Worm (Caenorhabditis elegans) whole organism, midembryonic: ENCODE data around the gene F36D3.4.

Source experiments
- T22C8.4 ChIP-seq: fragments of 200-800 bp; sonication (Bioruptor generic); IDR thresholded peaks from 2 replicates; pipeline ENCODE4 v1.3.6; 2022; ENCODE audit warnings: missing genetic modification characterization, missing compliant biosample characterization
- cog-1 ChIP-seq: sonication (generic microtip); optimal IDR thresholded peaks from 2 replicates; lab custom pipeline; 2016; ENCODE audit warnings: missing genetic modification characterization, missing compliant biosample characterization
- flt-1 ChIP-seq: fragments of 200-800 bp; sonication (Bioruptor generic); IDR thresholded peaks from 2 replicates; pipeline ENCODE4 v1.3.6; 2022; ENCODE audit warnings: missing genetic modification characterization, missing compliant biosample characterization
- klf-2 ChIP-seq: fragments of 200-800 bp; sonication (Bioruptor generic); conservative IDR thresholded peaks from 2 replicates; pipeline ENCODE4 v1.3.6; 2022; ENCODE audit warnings: missing genetic modification reagents, missing genetic modification characterization, missing compliant biosample characterization
- med-1 ChIP-seq: sonication (generic microtip); optimal IDR thresholded peaks from 2 replicates; lab custom pipeline; 2017; ENCODE audit warnings: missing genetic modification characterization, mild to moderate bottlenecking, missing compliant biosample characterization, antibody characterized with exemption, missing genetic modification reagents; ENCODE audit not compliant: insufficient read depth
- ref-1 ChIP-seq: fragments of 200-800 bp; sonication (Bioruptor generic); conservative IDR thresholded peaks from 2 replicates; pipeline ENCODE4 v1.3.6; 2022; ENCODE audit warnings: missing genetic modification reagents, missing genetic modification characterization, missing compliant biosample characterization
- tab-1 ChIP-seq: fragments of 200-800 bp; sonication (Bioruptor generic); IDR thresholded peaks from 2 replicates; pipeline ENCODE4 v1.3.6; 2022; ENCODE audit warnings: missing genetic modification characterization, missing compliant biosample characterization
- ztf-23 ChIP-seq: fragments of 200-800 bp; sonication (Bioruptor generic); IDR thresholded peaks from 2 replicates; pipeline ENCODE4 v1.3.6; 2022; ENCODE audit warnings: missing genetic modification reagents, missing genetic modification characterization, missing compliant biosample characterization
- ztf-29 ChIP-seq: fragments of 200-800 bp; sonication (Bioruptor generic); IDR thresholded peaks from 2 replicates; pipeline ENCODE4 v1.3.6; 2022; ENCODE audit warnings: missing genetic modification reagents, missing genetic modification characterization, missing compliant biosample characterization

The F36D3.4 gene

DNA sequence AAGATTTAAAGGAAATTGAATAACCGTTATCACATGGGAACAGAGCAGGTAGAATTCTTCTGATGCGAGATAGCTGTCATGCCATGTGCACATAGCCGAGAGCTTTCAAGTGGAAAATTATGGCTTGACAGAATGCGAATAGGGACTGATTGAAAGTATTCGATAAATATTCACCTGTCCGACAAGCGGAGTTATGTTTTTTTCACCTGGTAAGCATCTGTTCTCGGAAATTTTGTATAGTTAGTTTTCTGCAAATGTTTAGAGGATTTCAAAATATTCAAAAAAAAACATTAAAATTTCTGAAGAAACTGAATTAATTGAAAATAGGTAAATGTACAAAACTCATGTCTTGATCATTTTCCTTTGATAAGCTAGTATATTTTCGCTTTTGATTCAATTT is 20.0 kb downstream of the F36D3.4 start, which contains the start of gene srh-136:
Gene srh-136 (minus strand): TSS at position 93 of the 400 bp plus-strand sequence.
- TF ChIP-seq flt-1 (GFP tag; lab: Robert Waterston, UW) (no peak), tab-1 (GFP tag; lab: Robert Waterston, UW) (no peak), med-1 (GFP tag; lab: Kevin White, UChicago) (no peak), ztf-29 (GFP tag; lab: Robert Waterston, UW) (no peak), ztf-23 (GFP tag; lab: Robert Waterston, UW) (no peak), klf-2 (GFP tag; lab: Robert Waterston, UW) (no peak), T22C8.4 (GFP tag; lab: Robert Waterston, UW) (no peak), cog-1 (no peak), ref-1 (GFP tag; lab: Robert Waterston, UW) (no peak)

DNA sequence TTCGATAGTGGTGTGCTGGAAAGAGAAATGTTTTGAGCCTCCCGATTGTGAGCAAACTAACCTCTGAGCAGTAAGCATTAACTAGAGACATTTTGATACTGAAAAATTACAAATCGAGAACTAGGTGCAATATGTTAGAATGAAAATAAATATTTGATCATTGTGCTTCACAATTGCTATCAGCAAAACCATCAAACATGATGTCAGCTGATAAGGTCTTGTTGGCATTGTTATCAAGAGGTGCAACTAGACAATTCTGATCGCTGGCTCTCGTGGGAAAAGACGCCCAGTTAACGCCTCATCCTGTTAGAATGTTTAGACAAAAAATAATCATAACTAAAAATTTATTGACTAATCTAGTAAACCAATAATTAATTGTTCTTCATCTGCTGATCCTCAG is 23.2 kb downstream of the F36D3.4 start, which contains the start of gene comt-2:
Gene comt-2 (minus strand): TSS at position 131 of the 400 bp plus-strand sequence.
- TF ChIP-seq ref-1 (GFP tag; lab: Robert Waterston, UW) (no peak), klf-2 (GFP tag; lab: Robert Waterston, UW) (no peak), ztf-23 (GFP tag; lab: Robert Waterston, UW) (no peak), ztf-29 (GFP tag; lab: Robert Waterston, UW) (no peak), T22C8.4 (GFP tag; lab: Robert Waterston, UW) (no peak), cog-1 (no peak), med-1 (GFP tag; lab: Kevin White, UChicago) (no peak), flt-1 (GFP tag; lab: Robert Waterston, UW) (no peak), tab-1 (GFP tag; lab: Robert Waterston, UW) (no peak)

DNA sequence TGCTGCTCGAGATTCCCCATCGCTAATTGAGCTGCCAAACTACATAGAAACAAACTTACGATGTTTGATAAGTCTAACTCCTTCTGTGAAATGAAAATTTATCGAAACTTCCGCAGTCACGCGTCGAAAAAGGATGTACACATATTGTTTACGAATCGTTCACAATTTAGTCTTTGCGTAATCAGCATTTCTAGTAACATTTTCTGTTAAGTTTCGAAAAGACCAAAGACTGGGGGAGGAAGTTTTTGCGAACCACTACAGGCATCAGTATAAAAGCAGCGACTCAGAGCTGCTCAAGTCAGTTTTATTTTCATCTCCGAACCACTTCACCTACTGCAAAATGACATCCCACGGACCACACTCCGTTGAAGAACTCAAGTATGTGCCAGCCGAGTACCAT is 29.3 kb downstream of the F36D3.4 start, which contains the start of gene sqst-4:
Gene sqst-4 (plus strand): TSS at position 301 of the 400 bp plus-strand sequence.
- no peak for TF ChIP-seq med-1 (GFP tag; lab: Kevin White, UChicago)

DNA sequence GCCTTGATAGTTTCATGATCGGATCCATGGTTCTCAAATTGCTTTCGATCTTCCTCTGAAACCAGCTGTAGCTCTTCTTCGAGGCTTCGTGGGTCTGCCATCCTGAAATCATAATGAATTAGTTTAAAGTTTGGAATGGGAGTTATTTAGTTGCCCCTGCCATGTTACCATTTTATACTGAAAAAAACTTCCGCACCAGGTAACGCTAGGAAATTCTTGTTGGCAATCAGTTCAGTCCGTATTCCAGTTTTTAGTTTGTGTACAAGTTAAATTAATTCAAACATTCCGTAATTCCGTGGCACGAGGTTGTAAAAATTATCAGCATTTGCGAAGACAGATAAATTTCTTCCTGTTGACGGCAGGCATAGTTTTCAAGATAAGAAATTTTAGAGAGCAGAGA is 30.0 kb downstream of the F36D3.4 start, which contains the start of gene Y32B12A.5:
Gene Y32B12A.5 (minus strand): TSS at position 101 of the 400 bp plus-strand sequence.
- TF ChIP-seq ztf-23 (GFP tag; lab: Robert Waterston, UW) (no peak), med-1 (GFP tag; lab: Kevin White, UChicago) (no peak), ref-1 (GFP tag; lab: Robert Waterston, UW) (no peak), tab-1 (GFP tag; lab: Robert Waterston, UW) (no peak), ztf-29 (GFP tag; lab: Robert Waterston, UW) (no peak), klf-2 (GFP tag; lab: Robert Waterston, UW) (no peak), T22C8.4 (GFP tag; lab: Robert Waterston, UW) (no peak), cog-1 (no peak), flt-1 (GFP tag; lab: Robert Waterston, UW) (no peak)

ce11 chrV:16483681-16484080 is 33.8 kb downstream of the F36D3.4 start, which contains the start of gene srh-139:
TSS of gene srh-139 (plus strand) at chrV:16483981.
- TF ChIP-seq ztf-23 (GFP tag; lab: Robert Waterston, UW): no peak
- TF ChIP-seq T22C8.4 (GFP tag; lab: Robert Waterston, UW): no peak
- no peak for TF ChIP-seq med-1 (GFP tag; lab: Kevin White, UChicago)
- no peak for TF ChIP-seq cog-1
- no peak for TF ChIP-seq tab-1 (GFP tag; lab: Robert Waterston, UW)
- no peak for TF ChIP-seq flt-1 (GFP tag; lab: Robert Waterston, UW)
- no peak for TF ChIP-seq klf-2 (GFP tag; lab: Robert Waterston, UW)
- no peak for TF ChIP-seq ref-1 (GFP tag; lab: Robert Waterston, UW)
- no peak for TF ChIP-seq ztf-29 (GFP tag; lab: Robert Waterston, UW)

DNA sequence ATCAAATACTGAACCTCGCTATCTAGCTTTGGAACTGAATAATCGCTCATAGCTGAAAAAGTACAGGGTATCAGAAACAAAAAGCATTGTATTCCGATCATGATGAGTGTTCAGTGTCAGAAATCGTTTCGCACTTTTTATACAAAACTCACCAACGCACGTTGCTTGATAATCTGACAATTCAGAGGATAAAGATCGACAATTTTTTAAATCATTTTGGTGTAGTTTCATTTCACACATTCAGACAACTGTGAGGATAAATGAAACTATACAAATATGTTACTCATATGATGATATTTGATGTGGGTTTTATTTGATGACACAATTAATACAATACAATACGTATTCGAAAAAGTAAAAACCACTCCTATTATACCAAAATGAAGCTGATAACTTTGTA is 34.5 kb downstream of the F36D3.4 start, which contains the start of gene F57E7.2:
Gene F57E7.2 (minus strand): TSS at position 101 of the 400 bp plus-strand sequence.
- TF ChIP-seq med-1 (GFP tag; lab: Kevin White, UChicago): no peak
- no peak for TF ChIP-seq ztf-23 (GFP tag; lab: Robert Waterston, UW)
- TF ChIP-seq cog-1: no peak
- TF ChIP-seq ref-1 (GFP tag; lab: Robert Waterston, UW): no peak
- no peak for TF ChIP-seq flt-1 (GFP tag; lab: Robert Waterston, UW)
- no peak for TF ChIP-seq ztf-29 (GFP tag; lab: Robert Waterston, UW)
- no peak for TF ChIP-seq tab-1 (GFP tag; lab: Robert Waterston, UW)
- no peak for TF ChIP-seq T22C8.4 (GFP tag; lab: Robert Waterston, UW)
- no peak for TF ChIP-seq klf-2 (GFP tag; lab: Robert Waterston, UW)

DNA sequence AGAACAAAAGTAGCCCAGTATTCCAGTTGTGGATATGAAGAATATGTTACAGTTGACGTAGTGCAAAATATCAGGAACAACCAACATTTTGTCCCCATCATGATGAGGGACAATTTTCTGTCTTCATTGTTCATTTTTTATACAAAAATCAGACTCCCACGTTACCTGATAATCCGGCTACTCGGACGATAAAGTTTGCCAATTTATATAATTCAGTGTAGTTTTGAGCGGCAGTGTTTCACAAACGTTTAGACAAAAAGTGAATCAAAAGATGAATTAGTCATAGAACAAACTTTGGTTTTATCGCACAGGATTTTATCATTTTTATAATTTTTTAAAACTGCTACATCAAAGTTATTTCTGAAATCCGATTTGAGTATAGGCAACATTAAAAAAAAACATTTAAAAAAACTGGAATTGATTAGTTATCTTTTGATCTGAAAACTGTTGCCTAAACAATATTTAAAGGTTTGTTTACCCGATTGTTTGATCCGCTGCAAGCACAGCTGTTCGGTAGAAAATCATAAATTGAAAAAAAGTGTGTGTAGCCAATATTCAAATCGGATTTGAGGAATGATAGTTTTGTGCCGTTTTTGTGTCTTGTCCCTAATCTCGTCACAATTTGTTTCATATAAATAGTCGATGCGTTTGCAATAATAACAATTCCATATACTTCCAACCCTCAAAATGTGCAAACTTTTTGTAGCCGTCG is 36.4 kb downstream of the F36D3.4 start, which contains the start of the genes F57E7.4 and spig-6:
Gene F57E7.4 (minus strand): TSS at position 101 of the 712 bp plus-strand sequence.
Gene spig-6 (plus strand): TSS at position 662 of the 712 bp plus-strand sequence.
- TF ChIP-seq tab-1 (GFP tag; lab: Robert Waterston, UW): no peak
- TF ChIP-seq T22C8.4 (GFP tag; lab: Robert Waterston, UW): no peak

ce11 chrV:16479275-16479674 is 38.2 kb downstream of the F36D3.4 start, which contains the start of gene T08G3.11:
TSS of gene T08G3.11 (minus strand) at chrV:16479375.
- TF ChIP-seq tab-1 (GFP tag; lab: Robert Waterston, UW) (no peak), ztf-29 (GFP tag; lab: Robert Waterston, UW) (no peak), T22C8.4 (GFP tag; lab: Robert Waterston, UW) (no peak), klf-2 (GFP tag; lab: Robert Waterston, UW) (no peak), med-1 (GFP tag; lab: Kevin White, UChicago) (no peak), cog-1 (no peak), flt-1 (GFP tag; lab: Robert Waterston, UW) (no peak), ztf-23 (GFP tag; lab: Robert Waterston, UW) (no peak), ref-1 (GFP tag; lab: Robert Waterston, UW) (no peak)
